Fruit fly (Drosophila melanogaster): ENCODE data around the gene Vha100-4.

Gene Vha100-4

DNA sequence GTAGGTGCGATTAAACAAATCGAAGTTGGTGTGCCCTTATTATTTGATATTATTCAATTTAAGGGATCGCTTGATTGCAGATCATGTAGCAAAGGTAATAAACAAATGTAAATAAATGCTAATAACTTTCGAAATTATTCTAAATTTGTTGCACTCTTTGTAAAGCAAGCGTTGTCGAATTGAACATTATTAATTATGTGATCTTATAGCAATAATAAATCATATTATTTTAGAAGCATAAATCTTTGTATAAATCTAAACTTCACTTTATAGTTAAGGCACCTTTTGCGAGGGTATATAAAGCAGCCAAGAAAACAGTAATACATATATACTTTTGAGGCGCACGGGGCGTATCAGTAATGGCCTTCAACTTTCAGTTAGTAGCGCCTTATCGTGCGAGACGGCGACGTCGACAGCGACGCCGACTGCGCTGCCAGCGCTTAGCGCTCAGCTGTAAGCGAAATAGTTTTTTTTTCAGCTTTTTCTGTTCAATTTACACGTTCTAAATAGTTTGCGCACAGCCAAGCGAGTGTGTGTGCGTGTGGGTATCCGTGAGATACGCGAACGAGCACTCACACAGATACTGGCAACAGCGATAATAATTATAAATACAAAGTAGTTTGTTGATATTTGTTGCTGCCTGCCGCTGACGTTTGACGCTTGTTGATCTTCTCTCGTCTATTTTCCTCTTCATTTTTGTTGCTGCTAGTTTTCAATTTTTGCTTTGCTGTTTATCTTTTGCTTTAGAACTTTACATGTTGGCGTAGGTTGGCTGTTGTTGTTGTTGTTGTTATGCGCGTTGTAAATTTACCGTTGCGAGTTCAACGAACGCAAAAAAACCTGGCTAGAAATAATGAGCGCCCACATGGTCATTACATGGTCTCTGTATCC, 49.5 kb upstream of the Vha100-4 start (continued):
- TF ChIP-seq TFAM (GFP tag; optimal IDR thresholded peaks at IDR 0.05), result no peak
- 0 out of 2 replicates have a peak, but pooled peaks have one; percentile 35 for TF ChIP-seq CG31441 (GFP tag; IDR thresholded peaks at IDR 0.05)
- TF ChIP-seq CG13894 (tag; optimal IDR thresholded peaks at IDR 0.05), result peak; percentile 31
- no peak; the same call in 1 of the 2 replicates for TF ChIP-seq MBD-R2 (GFP tag; IDR thresholded peaks at IDR 0.05)
- no peak for TF ChIP-seq H2.0 (GFP tag; IDR thresholded peaks at IDR 0.05)
- TF ChIP-seq CG12942 (GFP tag; optimal IDR thresholded peaks at IDR 0.05), result peak; percentile 13
- no peak for TF ChIP-seq bowl (GFP tag; IDR thresholded peaks at IDR 0.05)
- peak; percentile 59 for TF ChIP-seq CG12104 (GFP tag; optimal IDR thresholded peaks at IDR 0.05)
- peak; percentile 20 for TF ChIP-seq HLH54F (GFP tag; optimal IDR thresholded peaks at IDR 0.05)
- no peak for TF ChIP-seq CG14050 (GFP tag; IDR thresholded peaks at IDR 0.05)
- 0 out of 3 replicates have a peak, but pooled peaks have one; percentile 31 for TF ChIP-seq CG7357 (GFP tag; IDR thresholded peaks at IDR 0.05)
- TF ChIP-seq CG32772 (GFP tag; IDR thresholded peaks at IDR 0.05), result 0 out of 2 replicates have a peak, but pooled peaks have one; percentile 26
- no peak for TF ChIP-seq jing (GFP tag; optimal IDR thresholded peaks at IDR 0.05)
- TF ChIP-seq Lim3 (GFP tag; IDR thresholded peaks at IDR 0.05), result no peak
- TF ChIP-seq CG10979 (tag; optimal IDR thresholded peaks at IDR 0.05), result no peak

- TF ChIP-seq CG18011 (GFP tag; optimal IDR thresholded peaks at IDR 0.05), result no peak
- no peak for TF ChIP-seq sr (GFP tag; IDR thresholded peaks at IDR 0.05)
- peak; percentile 50 for TF ChIP-seq mirr (GFP tag; optimal IDR thresholded peaks at IDR 0.05)
- peak; percentile 73 for TF ChIP-seq sug (tag; optimal IDR thresholded peaks at IDR 0.05)
- no peak for TF ChIP-seq pan (optimal IDR thresholded peaks at IDR 0.05)
- no peak for TF ChIP-seq pan (GFP tag; optimal IDR thresholded peaks at IDR 0.05 in 1 of 2, IDR thresholded peaks at IDR 0.05 in 1 of 2)
- no peak for TF ChIP-seq Bteb2 (GFP tag; optimal IDR thresholded peaks at IDR 0.05)
- TF ChIP-seq croc (GFP tag; conservative IDR thresholded peaks at IDR 0.05), result no peak
- TF ChIP-seq rib (GFP tag; IDR thresholded peaks at IDR 0.05), result peak; percentile 26; the same call in 1 of the 2 replicates
- TF ChIP-seq CG3163 (GFP tag; optimal IDR thresholded peaks at IDR 0.05), result no peak
- TF ChIP-seq gem (tag; optimal IDR thresholded peaks at IDR 0.05), result peak; percentile 15
- TF ChIP-seq tap (tag; optimal IDR thresholded peaks at IDR 0.05), result no peak
- TF ChIP-seq Rx (GFP tag; IDR thresholded peaks at IDR 0.05), result no peak
- peak; percentile 1 for TF ChIP-seq fd64A (GFP tag; optimal IDR thresholded peaks at IDR 0.05)
- peak; percentile 7 for TF ChIP-seq CG1792 (GFP tag; optimal IDR thresholded peaks at IDR 0.05)
- TF ChIP-seq CG17359 (tag; optimal IDR thresholded peaks at IDR 0.05), result peak; percentile 6
- TF ChIP-seq sens (GFP tag), result peak; percentile 12
- TF ChIP-seq zf30C (GFP tag; optimal IDR thresholded peaks at IDR 0.05), result no peak
- TF ChIP-seq nerfin-2 (GFP tag; IDR thresholded peaks at IDR 0.05; ENCODE audit: partially characterized antibody), result no peak
- TF ChIP-seq CG3065 (GFP tag; optimal IDR thresholded peaks at IDR 0.05), result no peak
- TF ChIP-seq Pdp1 (GFP tag; optimal IDR thresholded peaks at IDR 0.05), result peak in 1 of 2 experiments; percentile 70
- no peak for TF ChIP-seq lov (optimal IDR thresholded peaks at IDR 0.05)
- TF ChIP-seq lov (GFP tag; IDR thresholded peaks at IDR 0.05), result 0 out of 3 replicates have a peak, but pooled peaks have one; percentile 38
- TF ChIP-seq Sox102F (GFP tag; optimal IDR thresholded peaks at IDR 0.05), result peak; percentile 41
- 0 out of 4 replicates have a peak, but pooled peaks have one; percentile 54 for TF ChIP-seq chinmo (GFP tag; IDR thresholded peaks at IDR 0.05; ENCODE audit: partially characterized antibody)
- no peak for TF ChIP-seq sisA (GFP tag; IDR thresholded peaks at IDR 0.05)
- no peak for TF ChIP-seq CG12744 (GFP tag; optimal IDR thresholded peaks at IDR 0.05)
- TF ChIP-seq CG2875 (GFP tag; optimal IDR thresholded peaks at IDR 0.05), result peak; percentile 37
- peak; percentile 32 for TF ChIP-seq CG2202 (tag; optimal IDR thresholded peaks at IDR 0.05)
- TF ChIP-seq pum (GFP tag; optimal IDR thresholded peaks at IDR 0.05), result no peak
- TF ChIP-seq Dp (GFP tag; optimal IDR thresholded peaks at IDR 0.05), result no peak
- TF ChIP-seq CG3407 (GFP tag; optimal IDR thresholded peaks at IDR 0.05), result peak; percentile 40
- peak in 1 of 2 experiments; percentile 57 for TF ChIP-seq bsh (GFP tag; optimal IDR thresholded peaks at IDR 0.05)
Observed at dm6 chr3R:18438181-18438826, 48.7 kb upstream of the Vha100-4 start.

Measured in whole organism, embryonic.